Worm (Caenorhabditis elegans): ENCODE measurements around the gene srh-185.

- TF ChIP-seq ztf-11 (tag; optimal IDR thresholded peaks at IDR 0.05) (no peak), bed-3 (GFP tag; optimal IDR thresholded peaks at IDR 0.05) (no peak), nhr-76 (tag; optimal IDR thresholded peaks at IDR 0.05) (no peak), unc-62 (GFP tag; optimal IDR thresholded peaks at IDR 0.05) (no peak), pha-4 (tag; optimal IDR thresholded peaks at IDR 0.05) (no peak)
Observed at ce11 chrV:3017930-3018329, 48.1 kb upstream of the srh-185 start.
